Fruit fly (Drosophila melanogaster) whole organism, embryonic: ENCODE results near the gene shf.

Experiments
- CG10147 ChIP-seq: fragments of 200-800 bp; sonication (Bioruptor generic); optimal IDR thresholded peaks from 2 replicates; lab custom pipeline; 2019; ENCODE audit warnings: missing biosample characterization, mild to moderate bottlenecking, missing genetic modification characterization, moderate library complexity
- CG11560 ChIP-seq: fragments of 200-800 bp; sonication (Bioruptor generic); IDR thresholded peaks from 3 replicates; pipeline ENCODE4 v1.3.6; 2022; ENCODE audit warnings: missing biosample characterization, missing genetic modification characterization
- CG12299 ChIP-seq: fragments of 200-800 bp; sonication (Bioruptor generic); optimal IDR thresholded peaks from 2 replicates; lab custom pipeline; 2018; ENCODE audit warnings: missing biosample characterization, mild to moderate bottlenecking, missing genetic modification characterization
- CG13624 ChIP-seq: fragments of 200-800 bp; sonication (Bioruptor generic); optimal IDR thresholded peaks from 2 replicates; lab custom pipeline; 2016; ENCODE audit warnings: missing biosample characterization, missing genetic modification characterization
- CG14014 ChIP-seq: fragments of 200-800 bp; sonication (Bioruptor generic); IDR thresholded peaks from 2 replicates; pipeline ENCODE4 v1.3.6; 2022; ENCODE audit warnings: missing biosample characterization, missing genetic modification characterization
- CG14710 ChIP-seq: fragments of 200-800 bp; sonication (Bioruptor generic); optimal IDR thresholded peaks from 3 replicates; lab custom pipeline; 2019; ENCODE audit warnings: missing biosample characterization, mild to moderate bottlenecking, missing genetic modification characterization, moderate library complexity
- CG14860 ChIP-seq: fragments of 200-800 bp; sonication (Bioruptor generic); IDR thresholded peaks from 3 replicates; pipeline ENCODE4 v1.3.6; 2022; ENCODE audit warnings: missing biosample characterization, missing genetic modification characterization; ENCODE audit not compliant: partially characterized antibody
- CG15073 ChIP-seq: fragments of 200-800 bp; sonication (Bioruptor generic); optimal IDR thresholded peaks from 2 replicates; lab custom pipeline; 2016; ENCODE audit warnings: missing biosample characterization, missing genetic modification characterization
- CG17361 ChIP-seq: fragments of 200-800 bp; sonication (Bioruptor generic); IDR thresholded peaks from 3 replicates; pipeline ENCODE4 v1.3.6; 2022; ENCODE audit warnings: missing biosample characterization, missing genetic modification characterization
- CG17568 ChIP-seq: fragments of 200-800 bp; sonication (Bioruptor generic); optimal IDR thresholded peaks from 2 replicates; lab custom pipeline; 2018; ENCODE audit warnings: missing biosample characterization, mild to moderate bottlenecking, missing genetic modification characterization, moderate library complexity
- CG17612 ChIP-seq: fragments of 200-800 bp; sonication (Bioruptor generic); IDR thresholded peaks from 2 replicates; pipeline ENCODE4 v1.3.6; 2022; ENCODE audit warnings: missing biosample characterization, missing genetic modification characterization
- CG17912 ChIP-seq: fragments of 200-800 bp; sonication (Bioruptor generic); optimal IDR thresholded peaks from 2 replicates; lab custom pipeline; 2018; ENCODE audit warnings: missing biosample characterization, mild to moderate bottlenecking, missing genetic modification characterization
- CG1832 ChIP-seq: fragments of 200-800 bp; sonication (Bioruptor generic); optimal IDR thresholded peaks from 2 replicates; lab custom pipeline; 2017; ENCODE audit warnings: missing biosample characterization, mild to moderate bottlenecking, missing genetic modification characterization, inconsistent platforms
- CG2120 ChIP-seq: fragments of 200-800 bp; sonication (Bioruptor generic); optimal IDR thresholded peaks from 3 replicates; lab custom pipeline; 2016; ENCODE audit warnings: missing biosample characterization, missing genetic modification characterization
- CG2889 ChIP-seq: fragments of 200-800 bp; sonication (Bioruptor generic); IDR thresholded peaks from 3 replicates; pipeline ENCODE4 v1.3.6; 2022; ENCODE audit warnings: missing biosample characterization, missing genetic modification characterization
- CG3847 ChIP-seq: fragments of 200-800 bp; sonication (Bioruptor generic); IDR thresholded peaks from 2 replicates; pipeline ENCODE4 v1.3.6; 2022; ENCODE audit warnings: missing biosample characterization, missing genetic modification characterization
- CG4707 ChIP-seq: fragments of 200-800 bp; sonication (Bioruptor generic); optimal IDR thresholded peaks from 2 replicates; lab custom pipeline; 2018; ENCODE audit warnings: missing biosample characterization, mild to moderate bottlenecking, missing genetic modification characterization, moderate library complexity
- CG7357 ChIP-seq: fragments of 200-800 bp; sonication (Bioruptor generic); IDR thresholded peaks from 3 replicates; pipeline ENCODE4 v1.3.6; 2022; ENCODE audit warnings: missing biosample characterization, missing genetic modification characterization
- CG9932 ChIP-seq: fragments of 200-800 bp; sonication (Bioruptor generic); IDR thresholded peaks from 2 replicates; pipeline ENCODE4 v1.3.6; 2022; ENCODE audit warnings: missing biosample characterization, missing genetic modification characterization
- D ChIP-seq, 2 experiments: fragments of 200-800 bp in 1 of 2; fragments of >200 bp in 1 of 2; sonication (Bioruptor generic) in 1 of 2; optimal IDR thresholded peaks; 2 replicates in 1 of 2; 3 replicates in 1 of 2; lab custom pipeline; 2017; ENCODE audit warnings: mild to moderate bottlenecking in 1 of 2, missing biosample characterization in 1 of 2, missing genetic modification characterization in 1 of 2, missing genetic modification reagents in 1 of 2
- Dbx ChIP-seq: fragments of 200-800 bp; sonication (Bioruptor generic); IDR thresholded peaks from 3 replicates; pipeline ENCODE4 v1.3.6; 2022; ENCODE audit warnings: missing biosample characterization, missing genetic modification characterization
- Dfd ChIP-seq, 2 experiments: fragments of >200 bp; optimal IDR thresholded peaks; 2 replicates each; lab custom pipeline; 2017; ENCODE audit warnings: missing biosample characterization in 2 of 2, missing genetic modification characterization in 2 of 2
- Doc2 ChIP-seq: fragments of 200-800 bp; sonication (Bioruptor generic); IDR thresholded peaks from 2 replicates; pipeline ENCODE4 v1.3.6; 2022; ENCODE audit warnings: missing biosample characterization, missing genetic modification characterization
- Drgx ChIP-seq: fragments of 200-800 bp; sonication (Bioruptor generic); IDR thresholded peaks from 2 replicates; pipeline ENCODE4 v1.3.6; 2022; ENCODE audit warnings: missing biosample characterization, missing genetic modification characterization
- Gug ChIP-seq: fragments of 200-800 bp; sonication (Bioruptor generic); IDR thresholded peaks from 4 replicates; pipeline ENCODE4 v1.3.6; 2022; ENCODE audit warnings: missing biosample characterization, missing genetic modification characterization
- H2.0 ChIP-seq: fragments of 200-800 bp; sonication (Bioruptor generic); IDR thresholded peaks from 2 replicates; pipeline ENCODE4 v1.3.6; 2022; ENCODE audit warnings: missing biosample characterization, missing genetic modification characterization
- HLH4C ChIP-seq: fragments of 200-800 bp; sonication (Bioruptor generic); IDR thresholded peaks from 3 replicates; pipeline ENCODE4 v1.3.6; 2022; ENCODE audit warnings: missing biosample characterization, missing genetic modification characterization; ENCODE audit not compliant: partially characterized antibody
- Hr3 ChIP-seq: fragments of 200-800 bp; sonication (Bioruptor generic); optimal IDR thresholded peaks from 3 replicates; lab custom pipeline; 2016; ENCODE audit warnings: missing biosample characterization, missing genetic modification characterization
- MBD-R2 ChIP-seq: fragments of 200-800 bp; sonication (Bioruptor generic); IDR thresholded peaks from 2 replicates; pipeline ENCODE4 v1.3.6; 2022; ENCODE audit warnings: missing biosample characterization, missing genetic modification characterization
- Med ChIP-seq: fragments of 200-800 bp; sonication (Bioruptor generic); peaks from one replicate; lab custom pipeline; 2016; ENCODE audit warnings: missing biosample characterization, missing genetic modification characterization, mild to moderate bottlenecking, inconsistent platforms, moderate library complexity
- Myb ChIP-seq: fragments of 200-800 bp; sonication (Bioruptor generic); optimal IDR thresholded peaks from 2 replicates; lab custom pipeline; 2016; ENCODE audit warnings: missing biosample characterization, missing genetic modification characterization
- Nf-YA ChIP-seq: fragments of 200-800 bp; sonication (Bioruptor generic); IDR thresholded peaks from 2 replicates; pipeline ENCODE4 v1.3.6; 2022; ENCODE audit warnings: missing biosample characterization, missing genetic modification characterization
- NfI ChIP-seq: fragments of 200-800 bp; sonication (Bioruptor generic); optimal IDR thresholded peaks from 3 replicates; lab custom pipeline; 2018; ENCODE audit warnings: missing biosample characterization, mild to moderate bottlenecking, missing genetic modification characterization, moderate library complexity
- Vsx1 ChIP-seq: fragments of 200-800 bp; sonication (Bioruptor generic); optimal IDR thresholded peaks from 2 replicates; lab custom pipeline; 2017; ENCODE audit warnings: missing biosample characterization, mild to moderate bottlenecking, missing genetic modification characterization, missing genetic modification reagents
- ab ChIP-seq: fragments of 200-800 bp; sonication (Bioruptor generic); optimal IDR thresholded peaks from 2 replicates; lab custom pipeline; 2016; ENCODE audit warnings: missing biosample characterization, missing genetic modification characterization
- danr ChIP-seq: fragments of 200-800 bp; sonication (Bioruptor generic); IDR thresholded peaks from 2 replicates; pipeline ENCODE4 v1.3.6; 2022; ENCODE audit warnings: missing biosample characterization, missing genetic modification characterization
- eve ChIP-seq, 2 experiments: fragments of >200 bp; optimal IDR thresholded peaks; 2 replicates each; lab custom pipeline; 2017; ENCODE audit warnings: missing biosample characterization in 2 of 2, missing genetic modification characterization in 2 of 2
- eyg ChIP-seq: fragments of 200-800 bp; sonication (Bioruptor generic); optimal IDR thresholded peaks from 3 replicates; lab custom pipeline; 2016; ENCODE audit warnings: missing biosample characterization, missing genetic modification characterization
- gcm2 ChIP-seq: fragments of 200-800 bp; sonication (Bioruptor generic); optimal IDR thresholded peaks from 2 replicates; lab custom pipeline; 2016; ENCODE audit warnings: missing biosample characterization, missing genetic modification characterization
- hb ChIP-seq: fragments of 200-800 bp; sonication (Bioruptor generic); IDR thresholded peaks from 3 replicates; pipeline ENCODE4 v1.3.6; 2022; ENCODE audit warnings: missing biosample characterization, missing genetic modification characterization; ENCODE audit not compliant: partially characterized antibody
- insv ChIP-seq, 2 experiments: fragments of 200-800 bp; sonication (Bioruptor generic); optimal IDR thresholded peaks; 3 replicates each; lab custom pipeline; 2016 to 2018; ENCODE audit warnings: missing biosample characterization in 2 of 2, missing genetic modification characterization in 2 of 2
- lbe ChIP-seq: fragments of 200-800 bp; sonication (Bioruptor generic); optimal IDR thresholded peaks from 2 replicates; lab custom pipeline; 2016; ENCODE audit warnings: missing biosample characterization, mild to moderate bottlenecking, missing genetic modification characterization
- lilli ChIP-seq: fragments of 200-800 bp; sonication (Bioruptor generic); optimal IDR thresholded peaks from 3 replicates; lab custom pipeline; 2016; ENCODE audit warnings: missing biosample characterization, missing genetic modification characterization
- lmd ChIP-seq: fragments of 200-800 bp; sonication (Bioruptor generic); IDR thresholded peaks from 2 replicates; pipeline ENCODE4 v1.3.6; 2022; ENCODE audit warnings: missing biosample characterization, missing genetic modification characterization
- pho ChIP-seq: fragments of 200-800 bp; sonication (Bioruptor generic); optimal IDR thresholded peaks from 2 replicates; lab custom pipeline; 2016; ENCODE audit warnings: missing biosample characterization, missing genetic modification characterization
- prd ChIP-seq, 3 experiments: fragments of >200 bp in 2 of 3; fragments of 200-800 bp in 1 of 3; sonication (Bioruptor generic) in 1 of 3; optimal IDR thresholded peaks in 2 of 3; IDR thresholded peaks in 1 of 3; 2 replicates in 2 of 3; 3 replicates in 1 of 3; pipeline versions ENCODE4 v1.3.6 to Lab custom; 2017 to 2022; ENCODE audit warnings: missing biosample characterization in 1 of 3, missing genetic modification characterization in 1 of 3
- rib ChIP-seq: fragments of 200-800 bp; sonication (Bioruptor generic); IDR thresholded peaks from 2 replicates; pipeline ENCODE4 v1.3.6; 2022; ENCODE audit warnings: missing biosample characterization, missing genetic modification characterization
- salm ChIP-seq: fragments of 200-800 bp; sonication (Bioruptor generic); optimal IDR thresholded peaks from 2 replicates; lab custom pipeline; 2018; ENCODE audit warnings: missing biosample characterization, mild to moderate bottlenecking, missing genetic modification characterization
- schlank ChIP-seq: fragments of 200-800 bp; sonication (Bioruptor generic); optimal IDR thresholded peaks from 2 replicates; lab custom pipeline; 2018; ENCODE audit warnings: missing biosample characterization, mild to moderate bottlenecking, missing genetic modification characterization
- twi ChIP-seq: fragments of 200-800 bp; optimal IDR thresholded peaks from 2 replicates; lab custom pipeline; 2019; ENCODE audit warnings: missing biosample characterization, mild to moderate bottlenecking, missing genetic modification characterization, moderate library complexity

shf gene

DNA sequence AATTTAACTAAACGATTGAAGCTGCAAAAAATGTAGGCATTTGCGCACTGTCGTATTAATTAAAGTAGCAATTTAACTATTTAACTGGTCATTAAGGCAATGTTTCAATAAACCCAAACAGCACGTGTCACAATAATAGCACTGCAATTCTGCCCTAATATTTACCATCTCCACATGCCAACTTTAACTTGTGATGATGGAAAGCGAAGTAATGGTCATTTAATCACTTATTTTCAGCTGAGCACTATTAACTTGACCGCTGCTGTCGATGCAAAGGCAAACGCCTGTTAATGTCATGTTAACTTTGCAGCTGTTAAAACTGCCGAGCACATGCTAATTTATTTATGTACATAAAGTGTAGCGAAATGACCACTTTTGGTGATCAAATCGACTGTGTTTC, 14.7 kb upstream of the shf start (continued):
- TF ChIP-seq Hr3 (GFP tag; lab: Kevin White, UChicago), result peak; percentile 65
- peak; percentile 68 for TF ChIP-seq CG17568 (GFP tag; lab: Kevin White, UChicago)
- TF ChIP-seq lmd (GFP tag; lab: Robert Waterston, UW), result peak; percentile 88
- peak; percentile 72 for TF ChIP-seq CG12299 (tag; lab: Kevin White, UChicago)
- TF ChIP-seq Nf-YA (GFP tag; lab: Robert Waterston, UW), result peak; percentile 68
- TF ChIP-seq CG3847 (GFP tag; lab: Robert Waterston, UW), result peak; percentile 83
- peak; percentile 77 for TF ChIP-seq gcm2 (GFP tag; lab: Kevin White, UChicago)
- TF ChIP-seq CG15073 (GFP tag; lab: Kevin White, UChicago), result no peak
- no peak for TF ChIP-seq HLH4C
- TF ChIP-seq Med, result peak; percentile 98
- peak; percentile 61 for TF ChIP-seq CG17361 (GFP tag; lab: Robert Waterston, UW)
- peak; percentile 29 for TF ChIP-seq CG17912 (GFP tag; lab: Kevin White, UChicago)
- TF ChIP-seq insv (GFP tag; optimal IDR thresholded peaks at IDR 0.05; lab: Kevin White, UChicago), result no peak
- 0 out of 2 replicates have a peak, but pooled peaks have one; percentile 41 for TF ChIP-seq Doc2 (GFP tag; lab: Robert Waterston, UW)
- no peak for TF ChIP-seq Dfd (GFP tag; optimal IDR thresholded peaks at IDR 0.05; lab: Kevin White, UChicago)
- TF ChIP-seq Gug, result peak; percentile 83
- 0 out of 2 replicates have a peak, but pooled peaks have one; percentile 58 for TF ChIP-seq rib
- no peak for TF ChIP-seq D (optimal IDR thresholded peaks at IDR 0.05; lab: Kevin White, UChicago)
- TF ChIP-seq D (GFP tag; optimal IDR thresholded peaks at IDR 0.05; lab: Kevin White, UChicago), result peak; percentile 41
- TF ChIP-seq CG4707 (GFP tag; lab: Kevin White, UChicago), result peak; percentile 48
- TF ChIP-seq danr (GFP tag; lab: Robert Waterston, UW), result peak; percentile 66
- no peak for TF ChIP-seq CG14860 (GFP tag; lab: Robert Waterston, UW)
- TF ChIP-seq CG2889 (GFP tag; lab: Robert Waterston, UW), result peak; percentile 75; the same call in 2 of the 3 replicates
- TF ChIP-seq CG14710 (tag; lab: Kevin White, UChicago), result peak; percentile 41
- TF ChIP-seq CG10147 (GFP tag; lab: Kevin White, UChicago), result peak; percentile 73
- TF ChIP-seq Myb (GFP tag; lab: Kevin White, UChicago), result peak; percentile 62
- peak; percentile 72; the same call in 1 of the 2 replicates for TF ChIP-seq CG17612 (GFP tag; lab: Robert Waterston, UW)
- TF ChIP-seq CG13624 (GFP tag; lab: Kevin White, UChicago), result peak; percentile 81
- TF ChIP-seq eve (GFP tag; optimal IDR thresholded peaks at IDR 0.05; lab: Kevin White, UChicago), result peak in 1 of 2 experiments; percentile 73
- TF ChIP-seq CG2120 (GFP tag; lab: Kevin White, UChicago), result peak; percentile 89
- TF ChIP-seq CG14014 (GFP tag; lab: Robert Waterston, UW), result peak; percentile 87
- TF ChIP-seq Drgx (GFP tag; lab: Robert Waterston, UW), result peak; percentile 89
- peak; percentile 84 for TF ChIP-seq lilli (GFP tag; lab: Kevin White, UChicago)
- TF ChIP-seq twi (tag; lab: Kevin White, UChicago), result no peak
- TF ChIP-seq eyg, result peak; percentile 67
- peak; percentile 86 for TF ChIP-seq Dbx (GFP tag; lab: Robert Waterston, UW)
- no peak for TF ChIP-seq CG1832
- TF ChIP-seq lbe (GFP tag; lab: Kevin White, UChicago), result no peak
- TF ChIP-seq CG9932 (GFP tag; lab: Robert Waterston, UW), result peak; percentile 84
- peak; percentile 69 for TF ChIP-seq pho (GFP tag; lab: Kevin White, UChicago)
- TF ChIP-seq hb (GFP tag; lab: Robert Waterston, UW), result no peak
- TF ChIP-seq MBD-R2 (GFP tag; lab: Robert Waterston, UW), result peak; percentile 48; the same call in 1 of the 2 replicates
- TF ChIP-seq schlank, result peak; percentile 78
- TF ChIP-seq salm (tag; lab: Kevin White, UChicago), result peak; percentile 72
- TF ChIP-seq Vsx1, result peak; percentile 56
- TF ChIP-seq ab (GFP tag; lab: Kevin White, UChicago), result peak; percentile 79
- no peak for TF ChIP-seq prd (optimal IDR thresholded peaks at IDR 0.05; lab: Kevin White, UChicago)
- peak; percentile 88 for TF ChIP-seq prd (GFP tag; IDR thresholded peaks at IDR 0.05; lab: Robert Waterston, UW)
- TF ChIP-seq H2.0 (GFP tag; lab: Robert Waterston, UW), result peak; percentile 88
- peak; percentile 55; the same call in 2 of the 3 replicates for TF ChIP-seq CG11560 (tag; lab: Robert Waterston, UW)
- TF ChIP-seq NfI (GFP tag; lab: Kevin White, UChicago), result peak; percentile 86
- peak; percentile 67; the same call in 2 of the 3 replicates for TF ChIP-seq CG7357 (GFP tag; lab: Robert Waterston, UW)
